Worm (Caenorhabditis elegans) whole organism, L4 larva: ENCODE measurements around the gene Y51A2B.8.
A peak's percentile ranks its signal among the peaks of the same experiment; 100 is the strongest.
"Not testable (repeated sequence)": the region's sequence is repeated elsewhere in the genome, so short reads cannot be mapped to it uniquely, and the experiment has no call there.

Experiments used
- F10B5.3 ChIP-seq: sonication (generic microtip); optimal IDR thresholded peaks from 2 replicates; lab custom pipeline; 2016; ENCODE audit warnings: mild to moderate bottlenecking, missing genetic modification characterization, missing compliant biosample characterization
- F49E8.2 ChIP-seq: sonication (generic microtip); optimal IDR thresholded peaks from 2 replicates; lab custom pipeline; 2016; ENCODE audit warnings: missing compliant biosample characterization, mild to moderate bottlenecking, missing genetic modification characterization, borderline replicate concordance
- T20F7.1 ChIP-seq: fragments of 200-800 bp; sonication (Bioruptor generic); optimal IDR thresholded peaks from 2 replicates; lab custom pipeline; 2018; ENCODE audit warnings: mild to moderate bottlenecking, missing genetic modification characterization, missing compliant biosample characterization
- Y48G9A.11 ChIP-seq: fragments of 200-800 bp; sonication (Bioruptor generic); IDR thresholded peaks from 2 replicates; pipeline ENCODE4 v1.3.6; 2022; ENCODE audit warnings: missing genetic modification reagents, missing genetic modification characterization, missing compliant biosample characterization
- Y5F2A.4 ChIP-seq: fragments of 200-800 bp; sonication (Bioruptor generic); optimal IDR thresholded peaks from 2 replicates; lab custom pipeline; 2018; ENCODE audit warnings: mild to moderate bottlenecking, missing genetic modification characterization, missing compliant biosample characterization
- aly-2 ChIP-seq: sonication (generic microtip); optimal IDR thresholded peaks from 2 replicates; lab custom pipeline; 2018; ENCODE audit warnings: missing biosample characterization, missing genetic modification characterization
- ama-1 ChIP-seq: fragments of 150-350 bp; optimal IDR thresholded peaks from 2 replicates; lab custom pipeline; 2014; ENCODE audit warnings: inconsistent platforms, mixed read lengths
- attf-4 ChIP-seq: sonication (generic microtip); optimal IDR thresholded peaks from 3 replicates; lab custom pipeline; 2017; ENCODE audit warnings: missing biosample characterization, missing genetic modification characterization
- ceh-20 ChIP-seq: fragments of 200-800 bp; sonication (Bioruptor generic); IDR thresholded peaks from 2 replicates; pipeline ENCODE4 v1.3.6; 2022; ENCODE audit warnings: missing genetic modification reagents, missing genetic modification characterization, missing compliant biosample characterization
- ceh-28 ChIP-seq: fragments of 150-350 bp; optimal IDR thresholded peaks from 2 replicates; lab custom pipeline; 2014; ENCODE audit warnings: missing biosample characterization, missing genetic modification reagents, missing genetic modification characterization
- cey-2 ChIP-seq: sonication (generic microtip); optimal IDR thresholded peaks from 3 replicates; lab custom pipeline; 2017; ENCODE audit warnings: missing genetic modification characterization, mild to moderate bottlenecking, missing compliant biosample characterization, antibody characterized with exemption, borderline replicate concordance; ENCODE audit not compliant: insufficient read depth
- daf-19 ChIP-seq: fragments of 200-800 bp; sonication (Bioruptor generic); conservative IDR thresholded peaks from 2 replicates; pipeline ENCODE4 v1.3.6; 2022; ENCODE audit warnings: missing genetic modification characterization, missing compliant biosample characterization
- dmd-9 ChIP-seq: fragments of 200-800 bp; sonication (Bioruptor generic); IDR thresholded peaks from 2 replicates; pipeline ENCODE4 v1.3.6; 2022; ENCODE audit warnings: missing genetic modification reagents, missing genetic modification characterization, missing compliant biosample characterization
- dpl-1 ChIP-seq: fragments of 150-350 bp; optimal IDR thresholded peaks from 2 replicates; lab custom pipeline; 2014; ENCODE audit warnings: missing biosample characterization, missing genetic modification reagents, missing genetic modification characterization
- duxl-1 ChIP-seq: sonication (generic microtip); optimal IDR thresholded peaks from 2 replicates; lab custom pipeline; 2016; ENCODE audit warnings: mild to moderate bottlenecking, missing genetic modification characterization, moderate library complexity, missing compliant biosample characterization; ENCODE audit not compliant: poor library complexity
- egl-27 ChIP-seq: sonication (generic microtip); optimal IDR thresholded peaks from 3 replicates; lab custom pipeline; 2017; ENCODE audit warnings: missing biosample characterization, missing genetic modification reagents, missing genetic modification characterization
- fkh-10 ChIP-seq: fragments of 150-350 bp; optimal IDR thresholded peaks from 2 replicates; lab custom pipeline; 2014; ENCODE audit warnings: missing biosample characterization, missing genetic modification reagents, missing genetic modification characterization
- fos-1 ChIP-seq: fragments of 150-350 bp; optimal IDR thresholded peaks from 2 replicates; lab custom pipeline; 2014; ENCODE audit warnings: missing biosample characterization, missing genetic modification characterization
- hif-1 ChIP-seq, 2 experiments: sonication (generic microtip); optimal IDR thresholded peaks; 2 replicates each; lab custom pipeline; 2016 to 2017; ENCODE audit warnings: missing compliant biosample characterization in 2 of 2, missing genetic modification characterization in 2 of 2, missing genetic modification reagents in 2 of 2, missing genotype in 2 of 2, mild to moderate bottlenecking in 1 of 2
- hlh-11 ChIP-seq: fragments of 200-800 bp; sonication (Bioruptor generic); optimal IDR thresholded peaks from 2 replicates; lab custom pipeline; 2018; ENCODE audit warnings: mild to moderate bottlenecking, missing genetic modification characterization, missing compliant biosample characterization
- jun-1 ChIP-seq: fragments of 150-350 bp; optimal IDR thresholded peaks from 2 replicates; lab custom pipeline; 2014; ENCODE audit warnings: missing biosample characterization, missing genetic modification reagents, missing genetic modification characterization
- lin-15B ChIP-seq: fragments of 150-350 bp; sonication (generic microtip); optimal IDR thresholded peaks from 3 replicates; lab custom pipeline; 2014; ENCODE audit warnings: missing biosample characterization, missing genetic modification characterization
- lin-38 ChIP-seq: fragments of 200-800 bp; sonication (Bioruptor generic); IDR thresholded peaks from 2 replicates; pipeline ENCODE4 v1.3.6; 2022; ENCODE audit warnings: missing genetic modification reagents, missing genetic modification characterization, missing compliant biosample characterization
- lin-39 ChIP-seq: fragments of 150-350 bp; optimal IDR thresholded peaks from 2 replicates; lab custom pipeline; 2014; ENCODE audit warnings: missing biosample characterization, missing genetic modification reagents, missing genetic modification characterization
- lsy-2 ChIP-seq, 2 experiments: fragments of 150-350 bp in 1 of 2; sonication (generic microtip) in 1 of 2; optimal IDR thresholded peaks; 2 replicates each; lab custom pipeline; 2014 to 2017; ENCODE audit warnings: missing biosample characterization in 2 of 2, missing genetic modification characterization in 2 of 2
- madf-5 ChIP-seq, 2 experiments: fragments of 200-800 bp; sonication (Bioruptor generic); IDR thresholded peaks; 2 replicates each; pipeline ENCODE4 v1.3.6; 2022; ENCODE audit warnings: missing compliant biosample characterization in 2 of 2, missing genetic modification characterization in 2 of 2
- madf-9 ChIP-seq: fragments of 200-800 bp; sonication (Bioruptor generic); conservative IDR thresholded peaks from 2 replicates; pipeline ENCODE4 v1.3.6; 2022; ENCODE audit warnings: missing genetic modification reagents, missing genetic modification characterization, missing compliant biosample characterization
- mdl-1 ChIP-seq, 2 experiments: fragments of 150-350 bp in 1 of 2; sonication (generic microtip) in 1 of 2; optimal IDR thresholded peaks; 2 replicates each; lab custom pipeline; 2014 to 2017; ENCODE audit warnings: missing biosample characterization in 2 of 2, missing genetic modification characterization in 2 of 2
- mep-1 ChIP-seq: fragments of 150-350 bp; sonication (generic microtip); optimal IDR thresholded peaks from 3 replicates; lab custom pipeline; 2014; ENCODE audit warnings: missing biosample characterization, missing genetic modification characterization
- nhr-28 ChIP-seq: fragments of 150-350 bp; optimal IDR thresholded peaks from 2 replicates; lab custom pipeline; 2014; ENCODE audit warnings: missing biosample characterization, missing genetic modification characterization
- nhr-41 ChIP-seq: fragments of 200-800 bp; sonication (Bioruptor generic); IDR thresholded peaks from 2 replicates; pipeline ENCODE4 v1.3.6; 2022; ENCODE audit warnings: missing genetic modification reagents, missing genetic modification characterization, missing compliant biosample characterization
- nhr-42 ChIP-seq: fragments of 200-800 bp; sonication (Bioruptor generic); IDR thresholded peaks from 2 replicates; pipeline ENCODE4 v1.3.6; 2022; ENCODE audit warnings: missing genetic modification characterization, missing compliant biosample characterization
- nhr-76 ChIP-seq: fragments of 150-350 bp; optimal IDR thresholded peaks from 2 replicates; lab custom pipeline; 2014; ENCODE audit warnings: missing biosample characterization, missing genetic modification characterization
- pqm-1 ChIP-seq: sonication (generic microtip); optimal IDR thresholded peaks from 2 replicates; lab custom pipeline; 2017; ENCODE audit warnings: missing biosample characterization, missing genetic modification characterization
- rbr-2 ChIP-seq: sonication (generic microtip); optimal IDR thresholded peaks from 2 replicates; lab custom pipeline; 2016; ENCODE audit warnings: missing genotype, missing genetic modification characterization, missing compliant biosample characterization
- saeg-2 ChIP-seq: fragments of 200-800 bp; sonication (Bioruptor generic); IDR thresholded peaks from 2 replicates; pipeline ENCODE4 v1.3.6; 2022; ENCODE audit warnings: missing genetic modification reagents, missing genetic modification characterization, missing compliant biosample characterization
- sdz-12 ChIP-seq: fragments of 200-800 bp; sonication (Bioruptor generic); optimal IDR thresholded peaks from 2 replicates; lab custom pipeline; 2018; ENCODE audit warnings: mild to moderate bottlenecking, missing genetic modification characterization, missing compliant biosample characterization
- set-16 ChIP-seq: fragments of 200-800 bp; sonication (Bioruptor generic); IDR thresholded peaks from 2 replicates; pipeline ENCODE4 v1.3.6; 2022; ENCODE audit warnings: missing genetic modification reagents, missing genetic modification characterization, missing compliant biosample characterization
- skn-1 ChIP-seq: fragments of 150-350 bp; optimal IDR thresholded peaks from 2 replicates; lab custom pipeline; 2014; ENCODE audit warnings: missing biosample characterization, missing genetic modification characterization
- snpc-1.2 ChIP-seq: fragments of 200-800 bp; sonication (Bioruptor generic); IDR thresholded peaks from 2 replicates; pipeline ENCODE4 v1.3.6; 2022; ENCODE audit warnings: missing genetic modification reagents, missing genetic modification characterization, missing compliant biosample characterization
- snpc-4 ChIP-seq: fragments of 150-350 bp; optimal IDR thresholded peaks from 2 replicates; lab custom pipeline; 2014; ENCODE audit warnings: missing biosample characterization, missing genetic modification characterization
- spr-1 ChIP-seq: sonication (generic microtip); optimal IDR thresholded peaks from 2 replicates; lab custom pipeline; 2016; ENCODE audit warnings: mild to moderate bottlenecking, missing genetic modification characterization, missing compliant biosample characterization
- spr-3 ChIP-seq: fragments of 200-800 bp; sonication (Bioruptor generic); optimal IDR thresholded peaks from 2 replicates; lab custom pipeline; 2018; ENCODE audit warnings: mild to moderate bottlenecking, missing genetic modification characterization, missing compliant biosample characterization
- unc-39 ChIP-seq: sonication (generic microtip); optimal IDR thresholded peaks from 2 replicates; lab custom pipeline; 2017; ENCODE audit warnings: missing biosample characterization, missing genetic modification characterization
- unc-62 ChIP-seq, 3 experiments: fragments of 150-350 bp in 1 of 3; sonication (generic microtip); optimal IDR thresholded peaks in 2 of 3; peaks in 1 of 3; 1 replicate in 1 of 3; 2 replicates in 2 of 3; lab custom pipeline; 2014 to 2017; ENCODE audit warnings: missing biosample characterization in 3 of 3, missing genetic modification characterization in 3 of 3, missing genetic modification reagents in 3 of 3, missing genotype in 1 of 3
- zfp-3 ChIP-seq: fragments of 200-800 bp; sonication (Bioruptor generic); conservative IDR thresholded peaks from 2 replicates; pipeline ENCODE4 v1.3.6; 2022; ENCODE audit warnings: missing genetic modification reagents, missing genetic modification characterization, missing compliant biosample characterization
- zip-11 ChIP-seq: fragments of 200-800 bp; sonication (Bioruptor generic); IDR thresholded peaks from 2 replicates; pipeline ENCODE4 v1.3.6; 2022; ENCODE audit warnings: missing genetic modification characterization, missing compliant biosample characterization
- zip-2 ChIP-seq: fragments of 150-350 bp; optimal IDR thresholded peaks from 2 replicates; lab custom pipeline; 2014; ENCODE audit warnings: missing biosample characterization, missing genetic modification characterization

Y51A2B.8 gene

ce11 chrV:18404767-18405166 lies 25.8 kb downstream of the Y51A2B.8 start, which contains the start of gene srh-209:
TSS of gene srh-209 (minus strand) at chrV:18404867.
- not testable (repeated sequence) for TF ChIP-seq ceh-28 (tag; lab: Kevin White, UChicago); unc-62 (GFP tag; optimal IDR thresholded peaks at IDR 0.05 in 1 of 2; lab: Kevin White, UChicago); unc-62 (tag; optimal IDR thresholded peaks at IDR 0.05; lab: Kevin White, UChicago); attf-4 (tag; lab: Kevin White, UChicago)

ce11 chrV:18410142-18410541 lies 31.2 kb downstream of the Y51A2B.8 start, which contains the start of gene srh-207:
TSS of gene srh-207 (minus strand) at chrV:18410242.
- TF ChIP-seq saeg-2 (GFP tag; lab: Robert Waterston, UW) (no peak), aly-2 (no peak), zip-2 (tag; lab: Kevin White, UChicago) (no peak), dmd-9 (GFP tag; lab: Robert Waterston, UW) (no peak), mep-1 (tag; lab: Kevin White, UChicago) (no peak), madf-9 (no peak), egl-27 (no peak), cey-2 (tag; lab: Kevin White, UChicago) (no peak), duxl-1 (tag; lab: Kevin White, UChicago) (no peak), ceh-28 (tag; lab: Kevin White, UChicago) (no peak), zfp-3 (GFP tag; lab: Robert Waterston, UW) (no peak), pqm-1 (tag; lab: Kevin White, UChicago) (no peak), spr-3 (GFP tag; lab: Kevin White, UChicago) (no peak), lin-15B (no peak)

ce11 chrV:18412351-18412750 lies 33.4 kb downstream of the Y51A2B.8 start:
- TF ChIP-seq ceh-28 (tag; lab: Kevin White, UChicago), result no peak
- no peak for TF ChIP-seq ama-1
- TF ChIP-seq mdl-1 (tag; optimal IDR thresholded peaks at IDR 0.05; lab: Kevin White, UChicago), result no peak
- no peak for TF ChIP-seq lsy-2 (tag; optimal IDR thresholded peaks at IDR 0.05; lab: Kevin White, UChicago)
- no peak for TF ChIP-seq daf-19 (GFP tag; lab: Robert Waterston, UW)
- no peak for TF ChIP-seq dpl-1
- TF ChIP-seq madf-5 (GFP tag; IDR thresholded peaks at IDR 0.05; lab: Robert Waterston, UW), result peak in 1 of 2 experiments; percentile 57; a peak in 1 of 4 replicates
- no peak for TF ChIP-seq nhr-76 (tag; lab: Kevin White, UChicago)
- no peak for TF ChIP-seq Y5F2A.4
- TF ChIP-seq zip-11 (GFP tag; lab: Robert Waterston, UW), result no peak
- no peak for TF ChIP-seq lin-38 (GFP tag; lab: Robert Waterston, UW)
- no peak for TF ChIP-seq set-16 (GFP tag; lab: Robert Waterston, UW)
- TF ChIP-seq pqm-1 (tag; lab: Kevin White, UChicago), result no peak
- no peak for TF ChIP-seq egl-27
- no peak for TF ChIP-seq fos-1 (tag; lab: Kevin White, UChicago)
- no peak for TF ChIP-seq T20F7.1 (GFP tag; lab: Kevin White, UChicago)
- TF ChIP-seq fkh-10 (GFP tag; lab: Kevin White, UChicago), result no peak
- TF ChIP-seq skn-1, result no peak
- TF ChIP-seq nhr-42, result no peak
- no peak for TF ChIP-seq jun-1 (tag; lab: Kevin White, UChicago)
- no peak for TF ChIP-seq nhr-28 (tag; lab: Kevin White, UChicago)
- no peak for TF ChIP-seq lin-39 (tag; lab: Kevin White, UChicago)
- TF ChIP-seq F49E8.2 (tag; lab: Kevin White, UChicago), result peak; percentile 10
- no peak for TF ChIP-seq hif-1 (tag; optimal IDR thresholded peaks at IDR 0.05; lab: Kevin White, UChicago)
- TF ChIP-seq snpc-4 (tag; lab: Kevin White, UChicago), result no peak
- no peak for TF ChIP-seq unc-39 (tag; lab: Kevin White, UChicago)
- TF ChIP-seq sdz-12 (GFP tag; lab: Kevin White, UChicago), result no peak
- no peak for TF ChIP-seq rbr-2 (tag; lab: Kevin White, UChicago)
- TF ChIP-seq spr-1 (tag; lab: Kevin White, UChicago), result no peak
- no peak for TF ChIP-seq attf-4 (tag; lab: Kevin White, UChicago)
- TF ChIP-seq snpc-1.2 (GFP tag; lab: Robert Waterston, UW), result peak; percentile 70
- TF ChIP-seq ceh-20 (GFP tag; lab: Robert Waterston, UW), result 0 out of 2 replicates have a peak, but pooled peaks have one; percentile 40
- peak; percentile 0 for TF ChIP-seq hlh-11 (tag; lab: Kevin White, UChicago)
- TF ChIP-seq nhr-41 (GFP tag; lab: Robert Waterston, UW), result no peak
- TF ChIP-seq F10B5.3, result no peak
- TF ChIP-seq Y48G9A.11 (GFP tag; lab: Robert Waterston, UW), result no peak
